Worm (Caenorhabditis elegans) whole organism, mixed stage, embryonic: Measurements from ENCODE around the gene aqp-6.

Source experiments
- bed-3 ChIP-seq: fragments of 200-800 bp; sonication (Bioruptor generic); optimal IDR thresholded peaks from 3 replicates; lab custom pipeline; 2018; ENCODE audit warnings: mild to moderate bottlenecking, missing genetic modification characterization, moderate library complexity, missing compliant biosample characterization
- blmp-1 ChIP-seq: fragments of 150-350 bp; optimal IDR thresholded peaks from 2 replicates; lab custom pipeline; 2014; ENCODE audit warnings: missing biosample characterization, missing genetic modification characterization
- ces-1 ChIP-seq: fragments of 150-350 bp; optimal IDR thresholded peaks from 2 replicates; lab custom pipeline; 2014; ENCODE audit warnings: missing biosample characterization, missing genetic modification reagents, missing genetic modification characterization
- lin-32 ChIP-seq: fragments of 200-800 bp; sonication (Bioruptor generic); optimal IDR thresholded peaks from 2 replicates; lab custom pipeline; 2018; ENCODE audit warnings: mild to moderate bottlenecking, missing genetic modification characterization, missing compliant biosample characterization
- pha-4 ChIP-seq: fragments of 150-350 bp; optimal IDR thresholded peaks from 2 replicates; lab custom pipeline; 2018; ENCODE audit warnings: missing biosample characterization, missing genetic modification reagents, missing genetic modification characterization
- unc-62 ChIP-seq: fragments of 150-350 bp; optimal IDR thresholded peaks from 2 replicates; lab custom pipeline; 2014; ENCODE audit warnings: missing biosample characterization, missing genetic modification reagents, missing genetic modification characterization
- ztf-11 ChIP-seq: fragments of 150-350 bp; optimal IDR thresholded peaks from 2 replicates; lab custom pipeline; 2014; ENCODE audit warnings: missing biosample characterization, missing genetic modification characterization

- no peak for TF ChIP-seq bed-3 (GFP tag; lab: Kevin White, UChicago)
- no peak for TF ChIP-seq pha-4 (tag; lab: Kevin White, UChicago)
- no peak for TF ChIP-seq unc-62 (GFP tag; lab: Kevin White, UChicago)
- no peak for TF ChIP-seq ces-1 (GFP tag; lab: Kevin White, UChicago)
- no peak for TF ChIP-seq lin-32 (GFP tag; lab: Kevin White, UChicago)
- TF ChIP-seq blmp-1 (tag; lab: Kevin White, UChicago): no peak
- TF ChIP-seq ztf-11 (tag; lab: Kevin White, UChicago): no peak
Measured at ce11 chrV:10681117-10681959, 33.1 kb downstream of the aqp-6 start.
